Worm (Caenorhabditis elegans): ENCODE data around the gene C44B11.4.

DNA sequence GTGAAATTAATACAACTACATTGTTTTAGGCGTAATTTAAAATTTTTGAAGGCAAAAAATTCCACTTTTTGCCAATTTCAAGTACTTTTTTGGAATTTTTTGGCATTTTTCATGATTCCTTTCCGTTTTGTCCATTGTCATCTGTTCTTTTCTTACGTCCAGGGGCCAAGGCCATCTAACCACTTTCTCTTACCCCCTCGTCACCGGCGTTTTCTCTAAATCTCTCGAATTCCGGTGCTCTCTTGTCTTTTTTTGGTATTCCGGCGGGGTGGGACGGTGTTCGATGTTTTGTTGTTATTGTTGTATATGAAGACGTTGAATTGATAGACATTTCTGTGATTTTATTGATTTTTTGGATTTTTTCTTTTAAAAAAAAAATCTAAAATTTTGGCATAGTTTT lies 18.0 kb upstream of the C44B11.4 start:
- TF ChIP-seq scrt-1 (GFP tag; IDR thresholded peaks at IDR 0.05) (no peak), hmbx-1 (tag; optimal IDR thresholded peaks at IDR 0.05) (no peak), ama-1 (optimal IDR thresholded peaks at IDR 0.05) (no peak), hmg-4 (GFP tag; optimal IDR thresholded peaks at IDR 0.05) (no peak), ceh-13 (GFP tag; optimal IDR thresholded peaks at IDR 0.05) (no peak), flt-1 (GFP tag; IDR thresholded peaks at IDR 0.05) (no peak), hnd-1 (tag; optimal IDR thresholded peaks at IDR 0.05) (no peak), pes-1 (GFP tag; IDR thresholded peaks at IDR 0.05) (no peak), B0310.2 (tag; optimal IDR thresholded peaks at IDR 0.05) (no peak), aly-1 (tag; optimal IDR thresholded peaks at IDR 0.05) (no peak), F13C5.2 (tag; optimal IDR thresholded peaks at IDR 0.05) (no peak), tbx-37 (GFP tag; conservative IDR thresholded peaks at IDR 0.05) (no peak), tbx-11 (GFP tag; IDR thresholded peaks at IDR 0.05) (no peak), sea-1 (GFP tag; conservative IDR thresholded peaks at IDR 0.05) (no peak)

Measured in whole organism, early embryonic.